Worm (Caenorhabditis elegans) whole organism, late embryonic: ENCODE data around the gene clec-117.
A peak's percentile ranks its signal among the peaks of the same experiment; 100 is the strongest.

ENCODE experiments used
- F13H6.1 ChIP-seq: sonication (generic microtip); optimal IDR thresholded peaks from 2 replicates; lab custom pipeline; 2016; ENCODE audit warnings: missing genetic modification characterization, missing compliant biosample characterization
- K02D7.2 ChIP-seq: sonication (generic microtip); optimal IDR thresholded peaks from 2 replicates; lab custom pipeline; 2017; ENCODE audit warnings: mild to moderate bottlenecking, missing genetic modification characterization, missing compliant biosample characterization
- K09A11.1 ChIP-seq: sonication (generic microtip); optimal IDR thresholded peaks from 2 replicates; lab custom pipeline; 2017; ENCODE audit warnings: antibody characterized with exemption, mild to moderate bottlenecking, missing genetic modification characterization, missing compliant biosample characterization; ENCODE audit not compliant: insufficient read depth
- T23F11.4 ChIP-seq: fragments of 200-800 bp; sonication (Bioruptor generic); optimal IDR thresholded peaks from 2 replicates; lab custom pipeline; 2018; ENCODE audit warnings: mild to moderate bottlenecking, missing genetic modification characterization, missing compliant biosample characterization
- ceh-14 ChIP-seq: sonication (generic microtip); optimal IDR thresholded peaks from 2 replicates; lab custom pipeline; 2016; ENCODE audit warnings: missing genotype, missing genetic modification characterization, missing compliant biosample characterization
- ceh-19 ChIP-seq: fragments of 200-800 bp; sonication (Bioruptor generic); optimal IDR thresholded peaks from 2 replicates; lab custom pipeline; 2018; ENCODE audit warnings: mild to moderate bottlenecking, missing genetic modification characterization, missing compliant biosample characterization
- ceh-30 ChIP-seq: fragments of 150-350 bp; optimal IDR thresholded peaks from 2 replicates; lab custom pipeline; 2014; ENCODE audit warnings: missing biosample characterization, missing genetic modification characterization
- ceh-31 ChIP-seq: sonication (generic microtip); optimal IDR thresholded peaks from 2 replicates; lab custom pipeline; 2016; ENCODE audit warnings: missing genetic modification characterization, missing compliant biosample characterization
- ceh-45 ChIP-seq: fragments of 200-800 bp; sonication (Bioruptor generic); IDR thresholded peaks from 2 replicates; pipeline ENCODE4 v1.3.6; 2022; ENCODE audit warnings: missing genetic modification reagents, missing genetic modification characterization, missing compliant biosample characterization
- ceh-9 ChIP-seq: sonication (generic microtip); optimal IDR thresholded peaks from 2 replicates; lab custom pipeline; 2016; ENCODE audit warnings: mild to moderate bottlenecking, missing genetic modification characterization, inconsistent platforms, missing compliant biosample characterization
- dve-1 ChIP-seq: sonication (generic microtip); optimal IDR thresholded peaks from 2 replicates; lab custom pipeline; 2017; ENCODE audit warnings: antibody characterized with exemption, mild to moderate bottlenecking, missing genetic modification characterization, missing compliant biosample characterization
- elt-2 ChIP-seq: sonication (generic microtip); optimal IDR thresholded peaks from 2 replicates; lab custom pipeline; 2016; ENCODE audit warnings: missing genetic modification reagents, missing genetic modification characterization, missing compliant biosample characterization
- eyg-1 ChIP-seq: sonication (generic microtip); optimal IDR thresholded peaks from 2 replicates; lab custom pipeline; 2016; ENCODE audit warnings: missing genotype, missing genetic modification characterization, missing compliant biosample characterization
- fax-1 ChIP-seq: sonication (generic microtip); optimal IDR thresholded peaks from 2 replicates; lab custom pipeline; 2016; ENCODE audit warnings: missing genotype, missing genetic modification characterization, missing compliant biosample characterization
- fkh-10 ChIP-seq: fragments of 150-350 bp; optimal IDR thresholded peaks from 2 replicates; lab custom pipeline; 2014; ENCODE audit warnings: missing biosample characterization, missing genetic modification reagents, missing genetic modification characterization
- hlh-13 ChIP-seq: fragments of 200-800 bp; sonication (Bioruptor generic); optimal IDR thresholded peaks from 2 replicates; lab custom pipeline; 2018; ENCODE audit warnings: mild to moderate bottlenecking, missing genetic modification characterization, missing compliant biosample characterization
- hlh-15 ChIP-seq: sonication (generic microtip); optimal IDR thresholded peaks from 2 replicates; lab custom pipeline; 2016; ENCODE audit warnings: missing genetic modification characterization, missing compliant biosample characterization
- hlh-6 ChIP-seq: sonication (generic microtip); optimal IDR thresholded peaks from 2 replicates; lab custom pipeline; 2016; ENCODE audit warnings: missing genotype, missing genetic modification characterization, missing compliant biosample characterization
- hlh-8 ChIP-seq: sonication (generic microtip); optimal IDR thresholded peaks from 2 replicates; lab custom pipeline; 2016; ENCODE audit warnings: missing genotype, missing genetic modification characterization, missing compliant biosample characterization
- mec-3 ChIP-seq: sonication (generic microtip); optimal IDR thresholded peaks from 2 replicates; lab custom pipeline; 2016; ENCODE audit warnings: borderline replicate concordance, missing genetic modification characterization, missing compliant biosample characterization
- nfya-1 ChIP-seq: sonication (generic microtip); optimal IDR thresholded peaks from 2 replicates; lab custom pipeline; 2017; ENCODE audit warnings: missing genetic modification characterization, mild to moderate bottlenecking, missing compliant biosample characterization, antibody characterized with exemption, moderate library complexity
- nhr-11 ChIP-seq: fragments of 150-350 bp; optimal IDR thresholded peaks from 2 replicates; lab custom pipeline; 2014; ENCODE audit warnings: missing biosample characterization, missing genetic modification characterization
- pat-9 ChIP-seq: fragments of 200-800 bp; sonication (Bioruptor generic); optimal IDR thresholded peaks from 2 replicates; lab custom pipeline; 2018; ENCODE audit warnings: mild to moderate bottlenecking, missing genetic modification characterization, moderate library complexity, missing compliant biosample characterization
- pax-1 ChIP-seq: fragments of 150-350 bp; optimal IDR thresholded peaks from 2 replicates; lab custom pipeline; 2014; ENCODE audit warnings: missing biosample characterization, missing genetic modification characterization
- pqm-1 ChIP-seq: sonication (generic microtip); optimal IDR thresholded peaks from 2 replicates; lab custom pipeline; 2016; ENCODE audit warnings: missing genetic modification characterization, missing compliant biosample characterization
- pros-1 ChIP-seq: fragments of 150-350 bp; optimal IDR thresholded peaks from 2 replicates; lab custom pipeline; 2014; ENCODE audit warnings: missing biosample characterization, missing genetic modification reagents, missing genetic modification characterization
- rnt-1 ChIP-seq: sonication (generic microtip); optimal IDR thresholded peaks from 2 replicates; lab custom pipeline; 2016; ENCODE audit warnings: missing genetic modification characterization, missing compliant biosample characterization
- sdc-2 ChIP-seq: sonication (generic microtip); optimal IDR thresholded peaks from 2 replicates; lab custom pipeline; 2016; ENCODE audit warnings: missing genotype, missing genetic modification characterization, missing compliant biosample characterization
- sox-4 ChIP-seq: sonication (generic microtip); optimal IDR thresholded peaks from 2 replicates; lab custom pipeline; 2017; ENCODE audit warnings: mild to moderate bottlenecking, missing genetic modification characterization, inconsistent platforms, missing compliant biosample characterization
- tbx-2 ChIP-seq: sonication (generic microtip); optimal IDR thresholded peaks from 2 replicates; lab custom pipeline; 2016; ENCODE audit warnings: missing genetic modification characterization, missing compliant biosample characterization
- unc-3 ChIP-seq, 2 experiments: fragments of 200-800 bp in 1 of 2; sonication (Bioruptor generic) in 1 of 2; sonication (generic microtip) in 1 of 2; conservative IDR thresholded peaks in 1 of 2; optimal IDR thresholded peaks in 1 of 2; 2 replicates each; pipeline versions ENCODE4 v1.3.6 to Lab custom; 2016 to 2022; ENCODE audit warnings: missing compliant biosample characterization in 2 of 2, missing genetic modification characterization in 2 of 2, missing genetic modification reagents in 1 of 2
- unc-42 ChIP-seq: sonication (generic microtip); optimal IDR thresholded peaks from 2 replicates; lab custom pipeline; 2016; ENCODE audit warnings: missing genotype, missing genetic modification characterization, missing compliant biosample characterization
- ztf-16 ChIP-seq: sonication (generic microtip); optimal IDR thresholded peaks from 2 replicates; lab custom pipeline; 2017; ENCODE audit warnings: missing genetic modification characterization, missing compliant biosample characterization

clec-117 gene

ce11 chrII:255124-255523, 41.7 kb downstream of the clec-117 start (continued):
- TF ChIP-seq F13H6.1 (tag; lab: Kevin White, UChicago) (peak; percentile 73), ceh-45 (GFP tag; lab: Robert Waterston, UW) (0 out of 2 replicates have a peak, but pooled peaks have one; percentile 45), sdc-2 (peak; percentile 65), ceh-31 (tag; lab: Kevin White, UChicago) (peak; percentile 92), pax-1 (tag; lab: Kevin White, UChicago) (peak; percentile 48), pros-1 (no peak), fkh-10 (GFP tag; lab: Kevin White, UChicago) (peak; percentile 84), ceh-9 (tag; lab: Kevin White, UChicago) (no peak), nfya-1 (tag; lab: Kevin White, UChicago) (peak; percentile 93), pqm-1 (tag; lab: Kevin White, UChicago) (peak; percentile 92), rnt-1 (tag; lab: Kevin White, UChicago) (peak; percentile 94), mec-3 (tag; lab: Kevin White, UChicago) (peak; percentile 85), pat-9 (peak; percentile 76), hlh-6 (peak; percentile 81), tbx-2 (tag; lab: Kevin White, UChicago) (peak; percentile 93), elt-2 (tag; lab: Kevin White, UChicago) (peak; percentile 89), eyg-1 (tag; lab: Kevin White, UChicago) (peak; percentile 76), dve-1 (tag; lab: Kevin White, UChicago) (peak; percentile 42), ztf-16 (tag; lab: Kevin White, UChicago) (peak; percentile 79), sox-4 (tag; lab: Kevin White, UChicago) (peak; percentile 61), ceh-14 (peak; percentile 86), fax-1 (tag; lab: Kevin White, UChicago) (peak; percentile 79), nhr-11 (tag; lab: Kevin White, UChicago) (no peak), unc-42 (tag; lab: Kevin White, UChicago) (peak; percentile 99), hlh-15 (tag; lab: Kevin White, UChicago) (peak; percentile 66), hlh-8 (peak; percentile 77), unc-3 (GFP tag; conservative IDR thresholded peaks at IDR 0.05; lab: Robert Waterston, UW) (peak; percentile 71; the same call in 1 of the 2 replicates), unc-3 (tag; optimal IDR thresholded peaks at IDR 0.05; lab: Kevin White, UChicago) (peak; percentile 58), K09A11.1 (tag; lab: Kevin White, UChicago) (peak; percentile 67)

DNA sequence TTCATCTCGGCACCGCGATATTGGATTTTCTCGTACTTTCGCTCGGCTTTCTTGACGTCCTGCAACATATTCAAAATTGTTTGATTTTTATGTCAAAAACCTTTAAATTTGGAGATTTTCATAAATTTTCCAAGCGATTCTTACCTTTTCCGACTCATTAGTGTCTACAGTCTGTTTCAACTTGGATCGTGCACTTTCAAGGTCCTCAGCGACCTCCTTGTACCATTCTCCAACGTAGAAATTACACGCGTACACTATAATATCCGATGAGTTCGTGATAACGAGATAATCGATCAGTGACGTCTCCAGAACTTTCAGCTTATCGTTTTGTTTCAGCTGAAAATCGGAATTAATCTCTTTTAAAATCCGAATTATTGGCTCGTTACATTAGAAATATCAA, 49.1 kb downstream of the clec-117 start:
- TF ChIP-seq K02D7.2 (tag; lab: Kevin White, UChicago) (no peak), mec-3 (tag; lab: Kevin White, UChicago) (no peak), hlh-13 (no peak), ceh-19 (GFP tag; lab: Kevin White, UChicago) (no peak), T23F11.4 (GFP tag; lab: Kevin White, UChicago) (no peak), ceh-30 (tag; lab: Kevin White, UChicago) (no peak)
- TF ChIP-seq, all 69 proteins: peak for 0
